Fruit fly (Drosophila melanogaster) ovary, adult (tissue): Measurements from ENCODE around the gene Nca.

Experiments used
- CG17801 ChIP-seq: fragments of 200-800 bp; optimal IDR thresholded peaks from 2 replicates; lab custom pipeline; 2019; ENCODE audit warnings: missing biosample characterization, mild to moderate bottlenecking, missing genetic modification characterization, moderate library complexity; ENCODE audit not compliant: partially characterized antibody

Gene Nca

dm6 chr3L:19991714-19992231, at the start of gene Nca, which contains the start of gene CG7646:
Gene Nca (plus strand): TSS chr3L:19991887.
Gene CG7646 (plus strand): TSS chr3L:19991887.
- no peak for TF ChIP-seq CG17801 (GFP tag; lab: Kevin White, UChicago)

dm6 chr3L:19945469-19945868, 46.2 kb upstream of the Nca start:
- TF ChIP-seq CG17801 (GFP tag; lab: Kevin White, UChicago) = no peak

DNA sequence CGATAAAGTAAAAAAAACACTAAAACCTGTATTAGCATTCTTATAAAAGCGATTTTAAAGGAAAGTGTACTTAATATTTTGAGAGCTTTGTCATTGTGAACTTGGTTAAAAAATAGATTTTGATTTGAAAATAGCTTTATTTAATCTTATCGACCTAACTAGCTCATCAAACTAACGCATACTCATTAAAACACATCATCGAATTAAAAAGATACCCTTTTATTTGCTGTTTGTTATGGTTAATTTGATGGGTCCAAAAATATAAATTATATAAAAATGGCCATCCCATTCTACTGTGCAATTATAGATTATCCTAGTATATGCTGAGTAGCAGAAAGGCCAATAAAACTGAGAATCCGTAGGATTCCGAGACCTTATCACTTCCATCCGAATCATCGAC, 40.7 kb upstream of the Nca start, which contains the start of gene CG32219:
Gene CG32219 (minus strand): TSS at position 101 of the 400 bp plus-strand sequence.
- no peak for TF ChIP-seq CG17801 (GFP tag; lab: Kevin White, UChicago)

dm6 chr3L:19951868-19952267, 39.8 kb upstream of the Nca start, which contains the start of gene CG34258:
Gene CG34258 (minus strand): TSS chr3L:19951968.
- no peak for TF ChIP-seq CG17801 (GFP tag; lab: Kevin White, UChicago)

DNA sequence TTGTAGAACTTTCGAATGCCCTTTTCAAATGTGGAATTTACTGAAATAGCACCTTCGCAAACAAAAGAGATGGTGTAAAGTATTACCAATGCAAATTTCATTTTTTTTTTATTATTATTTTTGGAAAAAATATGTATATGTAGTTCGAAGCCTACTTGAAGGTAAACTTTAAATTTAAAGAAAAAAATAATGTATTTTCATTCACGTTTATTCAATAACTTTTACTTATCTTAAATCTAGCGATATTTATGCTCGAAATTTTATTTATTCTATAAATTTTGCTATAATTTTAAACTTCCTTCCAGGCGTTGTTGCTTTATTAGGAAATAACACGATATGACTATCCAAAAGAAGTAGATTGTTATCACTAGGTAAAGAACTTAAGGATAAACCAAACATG, 39.0 kb upstream of the Nca start, which contains the start of gene CG33710:
Gene CG33710 (minus strand): TSS at position 101 of the 400 bp plus-strand sequence.
- no peak for TF ChIP-seq CG17801 (GFP tag; lab: Kevin White, UChicago)

DNA sequence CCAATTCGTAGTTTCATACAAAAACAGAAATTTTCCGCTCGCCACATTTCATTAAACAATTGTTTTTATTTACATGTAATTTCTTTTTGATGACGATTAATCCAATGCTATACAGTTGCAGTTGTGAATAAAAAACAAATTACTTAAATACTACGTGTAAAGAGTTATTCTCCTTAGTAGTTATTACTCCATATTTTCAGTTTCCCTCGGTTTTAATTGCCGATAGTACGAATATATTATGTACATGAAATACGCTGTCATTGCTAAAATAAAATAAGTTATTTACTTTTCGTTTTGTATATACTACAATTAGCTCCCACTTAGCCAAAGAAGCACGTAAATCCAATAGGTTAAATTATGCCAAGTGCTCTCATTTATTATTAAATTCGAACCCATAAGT, 38.1 kb upstream of the Nca start, which contains the start of gene CG42655:
Gene CG42655 (minus strand): TSS at position 101 of the 400 bp plus-strand sequence.
- no peak for TF ChIP-seq CG17801 (GFP tag; lab: Kevin White, UChicago)

- no peak for TF ChIP-seq CG17801 (GFP tag; lab: Kevin White, UChicago)
Observed at dm6 chr3L:19954426-19954825, 37.3 kb upstream of the Nca start, which contains the start of gene CG42654. Gene CG42654 (minus strand): TSS chr3L:19954526.

- no peak for TF ChIP-seq CG17801 (GFP tag; lab: Kevin White, UChicago)
Observed at dm6 chr3L:19955699-19956098, 36.0 kb upstream of the Nca start, which contains the start of gene CG42263. Gene CG42263 (minus strand): TSS chr3L:19955799.

DNA sequence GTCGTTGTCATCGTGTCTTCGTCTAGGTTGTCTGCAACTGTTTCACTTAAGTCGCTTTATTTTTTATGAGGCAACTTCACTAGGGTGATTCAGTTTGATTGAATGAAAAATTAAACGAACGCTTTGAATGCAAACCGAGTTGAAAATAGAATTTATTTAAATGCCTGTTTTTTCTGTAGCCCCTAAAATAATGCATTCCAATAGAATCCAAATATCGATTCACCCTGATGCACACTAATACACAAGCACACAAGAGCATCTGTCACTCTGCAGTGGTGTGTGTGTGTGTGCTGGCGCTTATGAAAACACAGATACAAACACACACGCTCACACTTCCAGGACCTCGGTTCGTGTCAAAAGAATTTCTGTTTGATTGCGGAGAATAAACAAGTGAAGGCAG, 29.9 kb upstream of the Nca start:
- TF ChIP-seq CG17801 (GFP tag; lab: Kevin White, UChicago) = no peak

- no peak for TF ChIP-seq CG17801 (GFP tag; lab: Kevin White, UChicago)
Observed at dm6 chr3L:19968725-19969598, 22.7 kb upstream of the Nca start.

- TF ChIP-seq CG17801 (GFP tag; lab: Kevin White, UChicago) = no peak
Observed at dm6 chr3L:19978088-19978487, 13.6 kb upstream of the Nca start.

- TF ChIP-seq CG17801 (GFP tag; lab: Kevin White, UChicago) = peak; percentile 2
Observed at dm6 chr3L:19979592-19979991, 12.1 kb upstream of the Nca start, which contains the start of gene CG14182. Gene CG14182 (minus strand): TSS chr3L:19979812.

DNA sequence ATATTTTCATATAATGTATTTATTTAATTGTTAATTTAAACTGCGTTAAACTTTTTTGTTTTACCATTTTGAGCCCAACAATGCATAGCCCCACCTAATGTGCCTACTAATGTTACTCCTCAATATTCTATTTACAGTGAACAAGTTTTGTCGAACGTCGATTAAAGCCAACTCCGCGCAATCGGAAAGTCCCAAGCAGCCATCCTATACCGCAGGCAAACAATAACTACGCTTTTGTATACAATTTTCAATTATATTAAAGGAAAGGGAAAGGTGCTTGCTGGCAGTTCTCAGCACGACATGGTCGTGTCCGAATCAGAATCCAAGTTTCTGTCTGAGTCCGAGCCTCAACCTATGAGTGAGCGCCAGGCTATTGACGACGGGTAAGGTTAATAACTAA, 10.3 kb upstream of the Nca start, which contains the start of gene CG17732:
Gene CG17732 (plus strand): TSS at position 301 of the 400 bp plus-strand sequence.
- no peak for TF ChIP-seq CG17801 (GFP tag; lab: Kevin White, UChicago)

DNA sequence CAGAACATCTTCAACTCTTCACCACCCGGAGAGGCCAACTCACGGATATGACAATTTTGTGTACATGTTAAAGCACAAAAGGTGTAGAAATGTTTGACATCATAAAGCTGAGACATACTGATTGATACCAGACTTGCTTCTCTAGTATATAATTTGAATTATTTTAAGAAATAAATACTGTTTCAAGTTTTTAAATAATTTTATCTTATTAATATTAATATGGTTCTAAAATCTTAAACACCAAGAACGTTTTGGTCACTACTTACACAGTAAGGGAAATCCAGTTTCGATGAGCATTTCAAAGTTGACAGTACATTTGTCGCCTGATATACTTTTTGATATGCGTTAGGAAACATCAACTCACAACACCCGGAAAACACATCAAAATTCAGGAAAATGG, 5.9 kb upstream of the Nca start, which contains the start of the genes hale and schuy:
Gene hale (minus strand): TSS at position 101 of the 400 bp plus-strand sequence.
Gene schuy (plus strand): TSS at position 326 of the 400 bp plus-strand sequence.
- TF ChIP-seq CG17801 (GFP tag; lab: Kevin White, UChicago) = no peak

dm6 chr3L:19988891-19989290, 2.8 kb upstream of the Nca start, which contains the start of gene Csas:
Gene Csas (minus strand): TSS chr3L:19988991.
- no peak for TF ChIP-seq CG17801 (GFP tag; lab: Kevin White, UChicago)
